Fruit fly (Drosophila melanogaster) whole organism, adult: ENCODE results near the gene CG16790.

Experiments
- CG11617 ChIP-seq: fragments of 200-800 bp; sonication (Bioruptor generic); optimal IDR thresholded peaks from 2 replicates; lab custom pipeline; 2017; ENCODE audit warnings: mild to moderate bottlenecking, missing biosample characterization, missing genetic modification reagents, missing genetic modification characterization
- CG12768 ChIP-seq: fragments of 200-800 bp; sonication (Bioruptor generic); optimal IDR thresholded peaks from 2 replicates; lab custom pipeline; 2017; ENCODE audit warnings: missing biosample characterization, missing genetic modification characterization, mild to moderate bottlenecking, moderate library complexity, missing genetic modification reagents
- CG14711 ChIP-seq: fragments of 200-800 bp; sonication (Bioruptor generic); optimal IDR thresholded peaks from 2 replicates; lab custom pipeline; 2018; ENCODE audit warnings: missing biosample characterization, mild to moderate bottlenecking, missing genetic modification characterization, moderate library complexity
- CG1620 ChIP-seq: fragments of 200-800 bp; sonication (Bioruptor generic); optimal IDR thresholded peaks from 2 replicates; lab custom pipeline; 2016; ENCODE audit warnings: missing biosample characterization, missing genetic modification characterization
- CG33017 ChIP-seq: fragments of 200-800 bp; sonication (Bioruptor generic); optimal IDR thresholded peaks from 2 replicates; lab custom pipeline; 2018; ENCODE audit warnings: missing biosample characterization, mild to moderate bottlenecking, missing genetic modification characterization, moderate library complexity
- CG5204 ChIP-seq: fragments of 200-800 bp; sonication (Bioruptor generic); optimal IDR thresholded peaks from 2 replicates; lab custom pipeline; 2016; ENCODE audit warnings: missing biosample characterization, missing genetic modification characterization
- CG7045 ChIP-seq: fragments of 200-800 bp; sonication (Bioruptor generic); optimal IDR thresholded peaks from 2 replicates; lab custom pipeline; 2017; ENCODE audit warnings: missing biosample characterization, mild to moderate bottlenecking, missing genetic modification characterization
- CG7101 ChIP-seq: fragments of 200-800 bp; sonication (Bioruptor generic); optimal IDR thresholded peaks from 2 replicates; lab custom pipeline; 2018; ENCODE audit warnings: missing biosample characterization, mild to moderate bottlenecking, missing genetic modification characterization, moderate library complexity
- Clk ChIP-seq: fragments of 200-800 bp; sonication (Bioruptor generic); optimal IDR thresholded peaks from 2 replicates; lab custom pipeline; 2017; ENCODE audit warnings: missing biosample characterization, missing genetic modification characterization
- Crg-1 ChIP-seq: fragments of 200-800 bp; sonication (Bioruptor generic); optimal IDR thresholded peaks from 2 replicates; lab custom pipeline; 2016; ENCODE audit warnings: missing biosample characterization, missing genetic modification characterization
- Hr96 ChIP-seq: fragments of 200-800 bp; sonication (Bioruptor generic); optimal IDR thresholded peaks from 2 replicates; lab custom pipeline; 2016; ENCODE audit warnings: missing biosample characterization, missing genetic modification characterization
- Mnt ChIP-seq: fragments of 200-800 bp; sonication (Bioruptor generic); optimal IDR thresholded peaks from 2 replicates; lab custom pipeline; 2016; ENCODE audit warnings: missing biosample characterization, mild to moderate bottlenecking, missing genetic modification characterization
- bab1 ChIP-seq: fragments of 200-800 bp; sonication (Bioruptor generic); optimal IDR thresholded peaks from 3 replicates; lab custom pipeline; 2019; ENCODE audit warnings: missing biosample characterization, mild to moderate bottlenecking, missing genetic modification characterization, moderate library complexity
- cic ChIP-seq: fragments of 200-800 bp; sonication (Bioruptor generic); optimal IDR thresholded peaks from 2 replicates; lab custom pipeline; 2017; ENCODE audit warnings: missing biosample characterization, mild to moderate bottlenecking, missing genetic modification characterization, moderate library complexity
- cnc ChIP-seq, 2 experiments: fragments of >200 bp; optimal IDR thresholded peaks; 2 replicates each; lab custom pipeline; 2017
- kay ChIP-seq: fragments of 200-800 bp; sonication (Bioruptor generic); peaks from one replicate; lab custom pipeline; 2016; ENCODE audit warnings: missing biosample characterization, missing genetic modification characterization, borderline replicate concordance
- ovo ChIP-seq: fragments of 200-800 bp; sonication (Bioruptor generic); optimal IDR thresholded peaks from 2 replicates; lab custom pipeline; 2016; ENCODE audit warnings: missing biosample characterization, missing genetic modification characterization
- pad ChIP-seq: fragments of 200-800 bp; sonication (Bioruptor generic); optimal IDR thresholded peaks from 3 replicates; lab custom pipeline; 2017; ENCODE audit warnings: missing biosample characterization, missing genetic modification characterization, mild to moderate bottlenecking, moderate library complexity, missing genetic modification reagents
- tj ChIP-seq: fragments of 200-800 bp; sonication (Bioruptor generic); optimal IDR thresholded peaks from 3 replicates; lab custom pipeline; 2017; ENCODE audit warnings: missing biosample characterization, mild to moderate bottlenecking, missing genetic modification characterization, moderate library complexity
- toe ChIP-seq: fragments of 200-800 bp; sonication (Bioruptor generic); optimal IDR thresholded peaks from 2 replicates; lab custom pipeline; 2016; ENCODE audit warnings: missing biosample characterization, missing genetic modification characterization

CG16790 gene

DNA sequence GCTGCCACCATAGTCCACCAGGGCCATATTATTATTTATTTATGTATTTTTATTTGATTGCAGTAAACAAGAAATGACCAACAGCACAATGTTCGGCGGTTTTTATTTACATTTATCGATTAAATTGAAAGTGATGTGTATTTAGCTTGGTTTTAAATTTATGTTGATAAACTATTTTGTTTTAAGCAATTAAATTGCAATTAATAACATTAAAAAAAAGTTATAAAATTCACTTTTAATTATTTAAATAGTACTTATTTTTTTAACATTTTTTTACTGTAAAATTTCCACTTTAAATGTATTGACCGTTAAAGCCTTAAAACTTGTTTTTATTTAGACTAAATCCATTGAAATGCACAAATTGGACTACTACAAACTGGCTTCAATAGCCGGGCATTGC lies at the start of gene CG16790:
Gene CG16790 (minus strand): TSS at position 101 of the 400 bp plus-strand sequence.
- TF ChIP-seq Hr96 (GFP tag; lab: Kevin White, UChicago) (no peak), ovo (GFP tag; lab: Kevin White, UChicago) (no peak), CG7101 (tag; lab: Kevin White, UChicago) (no peak), toe (no peak), Mnt (no peak), cic (GFP tag; lab: Kevin White, UChicago) (no peak), CG14711 (tag; lab: Kevin White, UChicago) (no peak), cnc (optimal IDR thresholded peaks at IDR 0.05; lab: Kevin White, UChicago) (no peak), CG11617 (no peak), tj (GFP tag; lab: Kevin White, UChicago) (no peak), CG7045 (GFP tag; lab: Kevin White, UChicago) (no peak), Clk (no peak), CG33017 (tag; lab: Kevin White, UChicago) (no peak), pad (no peak), bab1 (GFP tag; lab: Kevin White, UChicago) (no peak), kay (GFP tag; lab: Kevin White, UChicago) (no peak), CG5204 (GFP tag; lab: Kevin White, UChicago) (no peak), CG1620 (no peak)

dm6 chr3R:9618331-9618730 lies 48.3 kb upstream of the CG16790 start:
- TF ChIP-seq CG14711 (tag; lab: Kevin White, UChicago): peak; percentile 47
- TF ChIP-seq CG7101 (tag; lab: Kevin White, UChicago): peak; percentile 36
- peak; percentile 43 for TF ChIP-seq CG12768 (GFP tag; lab: Kevin White, UChicago)
- no peak for TF ChIP-seq tj (GFP tag; lab: Kevin White, UChicago)
- peak; percentile 4 for TF ChIP-seq CG33017 (tag; lab: Kevin White, UChicago)
- TF ChIP-seq CG7045 (GFP tag; lab: Kevin White, UChicago): peak; percentile 58
- no peak for TF ChIP-seq kay (GFP tag; lab: Kevin White, UChicago)
- TF ChIP-seq bab1 (GFP tag; lab: Kevin White, UChicago): peak; percentile 81
- peak; percentile 36 for TF ChIP-seq CG5204 (GFP tag; lab: Kevin White, UChicago)
- TF ChIP-seq pad: peak; percentile 7
- TF ChIP-seq Mnt: no peak

DNA sequence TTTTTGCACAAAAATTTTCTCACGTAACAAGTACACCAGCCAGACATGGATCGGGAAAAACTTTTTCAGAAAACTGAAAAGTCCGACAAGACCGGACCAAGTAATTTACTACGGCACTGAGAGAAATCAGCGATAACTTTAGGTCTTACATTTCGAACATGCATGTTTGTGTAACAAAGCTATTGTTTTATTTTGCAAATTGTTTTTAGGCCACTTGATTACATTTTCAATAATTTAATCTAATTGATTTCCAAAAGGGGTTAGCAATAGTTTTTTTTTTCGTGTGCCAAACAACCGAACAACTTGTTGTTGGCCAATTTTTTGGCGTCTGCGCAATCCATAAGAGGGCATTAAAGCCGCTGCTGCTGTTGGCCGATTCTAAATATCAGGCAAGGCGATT lies 43.1 kb upstream of the CG16790 start:
- TF ChIP-seq kay (GFP tag; lab: Kevin White, UChicago) (no peak), CG14711 (tag; lab: Kevin White, UChicago) (no peak), CG11617 (no peak), Crg-1 (no peak), CG7045 (GFP tag; lab: Kevin White, UChicago) (no peak), cnc (optimal IDR thresholded peaks at IDR 0.05; lab: Kevin White, UChicago) (no peak), CG5204 (GFP tag; lab: Kevin White, UChicago) (no peak), CG7101 (tag; lab: Kevin White, UChicago) (no peak), toe (no peak), CG1620 (no peak), bab1 (GFP tag; lab: Kevin White, UChicago) (no peak), ovo (GFP tag; lab: Kevin White, UChicago) (no peak)

DNA sequence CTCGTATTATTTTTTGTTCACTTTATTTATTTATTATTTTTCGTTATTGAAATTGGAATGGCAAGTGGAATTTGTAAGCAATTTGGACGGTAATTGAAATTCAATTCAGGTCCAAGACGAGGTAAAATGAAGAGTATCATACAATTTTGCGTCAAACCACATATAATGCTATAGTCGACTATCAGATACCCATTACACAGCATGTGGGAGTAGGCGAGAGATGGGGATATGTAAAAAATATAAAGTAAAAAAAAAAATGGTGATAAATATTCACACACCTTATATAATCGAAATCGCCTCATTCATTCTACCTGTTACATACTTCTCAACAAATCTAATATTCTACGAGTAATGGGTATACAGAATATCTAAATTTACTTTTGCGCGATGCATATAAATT lies 42.2 kb upstream of the CG16790 start:
- no peak for TF ChIP-seq ovo (GFP tag; lab: Kevin White, UChicago)
- peak; percentile 10 for TF ChIP-seq bab1 (GFP tag; lab: Kevin White, UChicago)
- TF ChIP-seq tj (GFP tag; lab: Kevin White, UChicago): peak; percentile 10
- TF ChIP-seq pad: no peak

- TF ChIP-seq tj (GFP tag; lab: Kevin White, UChicago): no peak
- no peak for TF ChIP-seq CG7045 (GFP tag; lab: Kevin White, UChicago)
- no peak for TF ChIP-seq bab1 (GFP tag; lab: Kevin White, UChicago)
- TF ChIP-seq CG1620: no peak
- TF ChIP-seq CG12768 (GFP tag; lab: Kevin White, UChicago): no peak
- TF ChIP-seq Mnt: no peak
- TF ChIP-seq ovo (GFP tag; lab: Kevin White, UChicago): no peak
- TF ChIP-seq toe: no peak
- TF ChIP-seq CG7101 (tag; lab: Kevin White, UChicago): no peak
- TF ChIP-seq CG11617: no peak
- no peak for TF ChIP-seq Hr96 (GFP tag; lab: Kevin White, UChicago)
- no peak for TF ChIP-seq cnc (optimal IDR thresholded peaks at IDR 0.05; lab: Kevin White, UChicago)
- no peak for TF ChIP-seq CG33017 (tag; lab: Kevin White, UChicago)
- no peak for TF ChIP-seq CG14711 (tag; lab: Kevin White, UChicago)
- TF ChIP-seq CG5204 (GFP tag; lab: Kevin White, UChicago): no peak
These were observed 38.2 kb upstream of the CG16790 start for dm6 chr3R:9608206-9608605.

DNA sequence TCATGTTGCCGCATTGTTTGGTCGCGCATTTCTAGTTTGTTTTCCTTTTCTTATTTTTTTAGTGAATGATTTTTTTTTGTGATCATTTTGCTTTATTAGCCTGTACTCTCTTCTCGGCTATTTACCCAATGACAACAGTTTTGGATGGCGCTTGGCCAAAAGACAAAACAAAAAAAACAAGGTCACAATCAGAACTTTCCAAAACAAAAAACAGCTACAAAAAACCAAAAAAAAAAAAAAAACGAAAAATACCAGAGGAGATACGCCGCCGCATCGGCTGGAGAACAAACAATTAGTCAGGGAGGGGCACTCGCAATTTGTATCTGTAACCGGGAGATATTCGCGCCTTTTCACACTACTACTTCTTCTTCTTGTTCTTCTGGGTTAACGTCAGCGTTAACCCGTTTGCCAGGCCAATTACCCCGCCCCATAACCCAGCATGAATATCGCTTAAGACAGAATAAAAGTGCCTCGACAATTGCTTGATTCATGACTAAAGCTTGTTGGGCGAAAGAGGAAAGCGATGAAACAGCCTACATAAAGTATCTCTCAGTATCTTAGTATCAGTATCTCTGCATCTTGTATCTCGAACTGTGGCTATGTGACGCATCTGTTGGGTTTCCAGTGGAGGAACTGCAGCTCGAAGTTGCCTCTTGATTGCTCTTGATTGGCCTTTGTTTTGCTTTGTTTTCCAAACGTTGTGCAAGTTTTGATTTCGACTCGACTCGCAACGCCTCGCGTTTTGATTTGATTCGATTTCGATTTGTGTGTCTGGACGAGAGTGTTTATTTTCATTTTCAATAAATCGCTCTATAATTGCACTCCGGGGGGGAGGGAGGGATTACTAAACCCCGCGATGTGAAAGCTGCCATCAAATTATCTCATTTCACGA lies 37.1 kb upstream of the CG16790 start:
- TF ChIP-seq kay (GFP tag; lab: Kevin White, UChicago) (no peak), CG7045 (GFP tag; lab: Kevin White, UChicago) (no peak), tj (GFP tag; lab: Kevin White, UChicago) (no peak), CG5204 (GFP tag; lab: Kevin White, UChicago) (no peak), CG12768 (GFP tag; lab: Kevin White, UChicago) (no peak), CG33017 (tag; lab: Kevin White, UChicago) (no peak), CG1620 (no peak), Crg-1 (no peak), cic (GFP tag; lab: Kevin White, UChicago) (no peak), Clk (no peak), CG11617 (no peak), Mnt (no peak), cnc (optimal IDR thresholded peaks at IDR 0.05; lab: Kevin White, UChicago) (no peak)
